Worm (Caenorhabditis elegans) whole organism, young adult: ENCODE results near the gene T28H10.1.

ENCODE experiments used
- B0019.2 ChIP-seq: fragments of 200-800 bp; sonication (Bioruptor generic); conservative IDR thresholded peaks from 2 replicates; pipeline ENCODE4 v1.3.6; 2022; ENCODE audit warnings: missing genetic modification reagents, missing genetic modification characterization, missing compliant biosample characterization
- B0261.1 ChIP-seq: sonication (generic microtip); optimal IDR thresholded peaks from 2 replicates; lab custom pipeline; 2016; ENCODE audit warnings: mild to moderate bottlenecking, missing genetic modification characterization, moderate library complexity, missing compliant biosample characterization
- B0336.3 ChIP-seq: fragments of 200-800 bp; sonication (Bioruptor generic); IDR thresholded peaks from 2 replicates; pipeline ENCODE4 v1.3.6; 2022; ENCODE audit warnings: missing genetic modification characterization, missing compliant biosample characterization
- C06A6.2 ChIP-seq: fragments of 200-800 bp; sonication (Bioruptor generic); conservative IDR thresholded peaks from 2 replicates; pipeline ENCODE4 v1.3.6; 2022; ENCODE audit warnings: missing genetic modification characterization, missing compliant biosample characterization
- F10E7.11 ChIP-seq: sonication (generic microtip); optimal IDR thresholded peaks from 2 replicates; lab custom pipeline; 2017; ENCODE audit warnings: mild to moderate bottlenecking, missing genetic modification characterization, moderate library complexity, missing compliant biosample characterization
- F33H1.4 ChIP-seq: fragments of 200-800 bp; sonication (Bioruptor generic); IDR thresholded peaks from 2 replicates; pipeline ENCODE4 v1.3.6; 2022; ENCODE audit warnings: missing genetic modification reagents, missing genetic modification characterization, missing compliant biosample characterization
- F49E8.2 ChIP-seq: sonication (generic microtip); optimal IDR thresholded peaks from 3 replicates; lab custom pipeline; 2017; ENCODE audit warnings: missing genetic modification characterization, mild to moderate bottlenecking, missing compliant biosample characterization, antibody characterized with exemption, moderate library complexity; ENCODE audit not compliant: insufficient read depth
- T26A5.8 ChIP-seq: sonication (generic microtip); optimal IDR thresholded peaks from 2 replicates; lab custom pipeline; 2016; ENCODE audit warnings: missing genetic modification characterization, missing compliant biosample characterization
- Y53F4B.3 ChIP-seq: fragments of 200-800 bp; sonication (Bioruptor generic); IDR thresholded peaks from 2 replicates; pipeline ENCODE4 v1.3.6; 2022; ENCODE audit warnings: missing genetic modification reagents, missing genetic modification characterization, missing compliant biosample characterization
- bed-2 ChIP-seq: fragments of 200-800 bp; sonication (Bioruptor generic); IDR thresholded peaks from 2 replicates; pipeline ENCODE4 v1.3.6; 2022; ENCODE audit warnings: missing genetic modification reagents, missing genetic modification characterization, missing compliant biosample characterization
- ccch-3 ChIP-seq: fragments of 200-800 bp; sonication (Bioruptor generic); optimal IDR thresholded peaks from 2 replicates; lab custom pipeline; 2018; ENCODE audit warnings: mild to moderate bottlenecking, missing genetic modification characterization, missing compliant biosample characterization
- cebp-1 ChIP-seq, 2 experiments: fragments of 200-800 bp in 1 of 2; sonication (Bioruptor generic) in 1 of 2; sonication (generic microtip) in 1 of 2; IDR thresholded peaks in 1 of 2; optimal IDR thresholded peaks in 1 of 2; 2 replicates each; pipeline versions ENCODE4 v1.3.6 to Lab custom; 2017 to 2022; ENCODE audit warnings: missing compliant biosample characterization in 2 of 2, missing genetic modification characterization in 2 of 2, mild to moderate bottlenecking in 1 of 2, missing genetic modification reagents in 1 of 2, moderate library complexity in 1 of 2
- ceh-100 ChIP-seq: fragments of 200-800 bp; sonication (Bioruptor generic); IDR thresholded peaks from 2 replicates; pipeline ENCODE4 v1.3.6; 2022; ENCODE audit warnings: missing genetic modification reagents, missing genetic modification characterization, missing compliant biosample characterization
- ceh-27 ChIP-seq: fragments of 200-800 bp; sonication (Bioruptor generic); optimal IDR thresholded peaks from 2 replicates; lab custom pipeline; 2018; ENCODE audit warnings: mild to moderate bottlenecking, missing genetic modification characterization, moderate library complexity, missing compliant biosample characterization
- ceh-58 ChIP-seq: fragments of 200-800 bp; sonication (Bioruptor generic); IDR thresholded peaks from 2 replicates; pipeline ENCODE4 v1.3.6; 2022; ENCODE audit warnings: missing genetic modification characterization, missing compliant biosample characterization
- efl-1 ChIP-seq: fragments of 150-350 bp; optimal IDR thresholded peaks from 2 replicates; lab custom pipeline; 2014; ENCODE audit warnings: missing biosample characterization, missing genetic modification reagents, missing genetic modification characterization
- egl-18 ChIP-seq: fragments of 200-800 bp; sonication (Bioruptor generic); IDR thresholded peaks from 2 replicates; pipeline ENCODE4 v1.3.6; 2022; ENCODE audit warnings: missing genetic modification reagents, missing genetic modification characterization, missing compliant biosample characterization
- egl-44 ChIP-seq: fragments of 200-800 bp; sonication (Bioruptor generic); IDR thresholded peaks from 2 replicates; pipeline ENCODE4 v1.3.6; 2022; ENCODE audit warnings: missing genetic modification reagents, missing genetic modification characterization, missing compliant biosample characterization
- egrh-3 ChIP-seq: fragments of 200-800 bp; sonication (Bioruptor generic); IDR thresholded peaks from 2 replicates; pipeline ENCODE4 v1.3.6; 2022; ENCODE audit warnings: missing genetic modification reagents, missing genetic modification characterization, missing compliant biosample characterization
- ekl-4 ChIP-seq: fragments of 200-800 bp; sonication (Bioruptor generic); IDR thresholded peaks from 2 replicates; pipeline ENCODE4 v1.3.6; 2022; ENCODE audit warnings: missing genetic modification reagents, missing genetic modification characterization, missing compliant biosample characterization
- ets-4 ChIP-seq: fragments of 200-800 bp; sonication (Bioruptor generic); optimal IDR thresholded peaks from 2 replicates; lab custom pipeline; 2018; ENCODE audit warnings: mild to moderate bottlenecking, missing genetic modification characterization, missing compliant biosample characterization
- hsf-1 ChIP-seq: fragments of 200-800 bp; sonication (Bioruptor generic); IDR thresholded peaks from 2 replicates; pipeline ENCODE4 v1.3.6; 2022; ENCODE audit warnings: missing genetic modification reagents, missing genetic modification characterization, missing compliant biosample characterization
- let-526 ChIP-seq: fragments of 200-800 bp; sonication (Bioruptor generic); IDR thresholded peaks from 2 replicates; pipeline ENCODE4 v1.3.6; 2022; ENCODE audit warnings: missing genetic modification reagents, missing genetic modification characterization, missing compliant biosample characterization
- let-607 ChIP-seq, 2 experiments: fragments of 200-800 bp in 1 of 2; sonication (Bioruptor generic) in 1 of 2; sonication (generic microtip) in 1 of 2; optimal IDR thresholded peaks; 2 replicates each; lab custom pipeline; 2016 to 2018; ENCODE audit warnings: mild to moderate bottlenecking in 2 of 2, missing compliant biosample characterization in 2 of 2, missing genetic modification characterization in 2 of 2, moderate library complexity in 2 of 2, missing genotype in 1 of 2
- lin-26 ChIP-seq: fragments of 200-800 bp; sonication (Bioruptor generic); IDR thresholded peaks from 2 replicates; pipeline ENCODE4 v1.3.6; 2022; ENCODE audit warnings: missing genetic modification reagents, missing genetic modification characterization, missing compliant biosample characterization
- lin-54 ChIP-seq: fragments of 200-800 bp; sonication (Bioruptor generic); optimal IDR thresholded peaks from 2 replicates; lab custom pipeline; 2018; ENCODE audit warnings: mild to moderate bottlenecking, missing genetic modification characterization, missing compliant biosample characterization
- lir-1 ChIP-seq: fragments of 200-800 bp; sonication (Bioruptor generic); conservative IDR thresholded peaks from 2 replicates; pipeline ENCODE4 v1.3.6; 2022; ENCODE audit warnings: missing genetic modification reagents, missing genetic modification characterization, missing compliant biosample characterization
- lsl-1 ChIP-seq: fragments of 200-800 bp; sonication (Bioruptor generic); optimal IDR thresholded peaks from 2 replicates; lab custom pipeline; 2018; ENCODE audit warnings: mild to moderate bottlenecking, missing genetic modification characterization, moderate library complexity, missing compliant biosample characterization
- lsy-27 ChIP-seq: sonication (generic microtip); optimal IDR thresholded peaks from 2 replicates; lab custom pipeline; 2017; ENCODE audit warnings: missing genetic modification characterization, mild to moderate bottlenecking, missing compliant biosample characterization, antibody characterized with exemption, missing genotype, borderline replicate concordance; ENCODE audit not compliant: insufficient read depth
- mes-4 ChIP-seq: sonication (generic microtip); optimal IDR thresholded peaks from 2 replicates; lab custom pipeline; 2016; ENCODE audit warnings: missing genotype, missing genetic modification characterization, missing compliant biosample characterization
- nfya-1 ChIP-seq: sonication (generic microtip); optimal IDR thresholded peaks from 2 replicates; lab custom pipeline; 2017; ENCODE audit warnings: antibody characterized with exemption, missing compliant biosample characterization, missing genetic modification characterization, borderline replicate concordance; ENCODE audit not compliant: insufficient read depth
- nhr-80 ChIP-seq: sonication (generic microtip); optimal IDR thresholded peaks from 2 replicates; lab custom pipeline; 2016; ENCODE audit warnings: missing genetic modification characterization, missing compliant biosample characterization
- sdz-38 ChIP-seq: sonication (generic microtip); optimal IDR thresholded peaks from 2 replicates; lab custom pipeline; 2016; ENCODE audit warnings: missing genotype, missing genetic modification characterization, missing compliant biosample characterization
- sea-2 ChIP-seq: fragments of 200-800 bp; sonication (Bioruptor generic); IDR thresholded peaks from 2 replicates; pipeline ENCODE4 v1.3.6; 2022; ENCODE audit warnings: missing genetic modification characterization, missing compliant biosample characterization
- snpc-3.4 ChIP-seq: sonication (generic microtip); optimal IDR thresholded peaks from 2 replicates; lab custom pipeline; 2017; ENCODE audit warnings: missing genetic modification characterization, mild to moderate bottlenecking, missing compliant biosample characterization, antibody characterized with exemption, moderate library complexity, missing genotype, missing genetic modification reagents
- snpc-4 ChIP-seq, 5 experiments: fragments of 150-350 bp in 1 of 5; sonication (generic microtip) in 4 of 5; optimal IDR thresholded peaks; 2 replicates each; lab custom pipeline; 2014 to 2018; ENCODE audit warnings: missing genetic modification characterization in 5 of 5, missing biosample characterization in 3 of 5, antibody characterized with exemption in 2 of 5, mild to moderate bottlenecking in 2 of 5, missing compliant biosample characterization in 2 of 5, missing genotype in 2 of 5, moderate library complexity in 2 of 5, missing genetic modification reagents in 1 of 5
- ztf-18 ChIP-seq: sonication (generic microtip); optimal IDR thresholded peaks from 2 replicates; lab custom pipeline; 2016; ENCODE audit warnings: missing genotype, mild to moderate bottlenecking, missing genetic modification characterization, missing compliant biosample characterization
- ztf-25 ChIP-seq: fragments of 200-800 bp; sonication (Bioruptor generic); IDR thresholded peaks from 2 replicates; pipeline ENCODE4 v1.3.6; 2022; ENCODE audit warnings: missing genetic modification reagents, missing genetic modification characterization, missing compliant biosample characterization
- ztf-28 ChIP-seq: fragments of 200-800 bp; sonication (Bioruptor generic); IDR thresholded peaks from 2 replicates; pipeline ENCODE4 v1.3.6; 2022; ENCODE audit warnings: missing genetic modification reagents, missing genetic modification characterization, missing compliant biosample characterization
- ztf-6 ChIP-seq: fragments of 200-800 bp; sonication (Bioruptor generic); IDR thresholded peaks from 2 replicates; pipeline ENCODE4 v1.3.6; 2022; ENCODE audit warnings: missing genetic modification reagents, missing genetic modification characterization, missing compliant biosample characterization

T28H10.1 gene

ce11 chrV:12468363-12468762 is 35.2 kb upstream of the T28H10.1 start, which contains the start of gene F28C1.3:
TSS of gene F28C1.3 (plus strand) at chrV:12468663.
- TF ChIP-seq ztf-28 (GFP tag; lab: Robert Waterston, UW), result no peak
- TF ChIP-seq Y53F4B.3 (GFP tag; lab: Robert Waterston, UW), result no peak

- TF ChIP-seq hsf-1 (GFP tag; lab: Robert Waterston, UW), result no peak
- no peak for TF ChIP-seq egl-44
- TF ChIP-seq ztf-28 (GFP tag; lab: Robert Waterston, UW), result no peak
- TF ChIP-seq bed-2 (GFP tag; lab: Robert Waterston, UW), result no peak
- no peak for TF ChIP-seq ztf-6 (GFP tag; lab: Robert Waterston, UW)
- no peak for TF ChIP-seq snpc-3.4 (tag; lab: Kevin White, UChicago)
- no peak for TF ChIP-seq F33H1.4 (GFP tag; lab: Robert Waterston, UW)
- no peak for TF ChIP-seq sea-2 (GFP tag; lab: Robert Waterston, UW)
- no peak for TF ChIP-seq ztf-25 (GFP tag; lab: Robert Waterston, UW)
- TF ChIP-seq nfya-1, result no peak
- no peak for TF ChIP-seq F10E7.11 (tag; lab: Kevin White, UChicago)
- TF ChIP-seq, all 124 proteins: peak for 0
Observed at ce11 chrV:12470324-12470723, 33.3 kb upstream of the T28H10.1 start.

- TF ChIP-seq lin-54 (GFP tag; lab: Kevin White, UChicago), result no peak
- TF ChIP-seq sdz-38 (tag; lab: Kevin White, UChicago), result no peak
- peak; percentile 72 for TF ChIP-seq nhr-80 (tag; lab: Kevin White, UChicago)
- no peak for TF ChIP-seq F49E8.2 (tag; lab: Kevin White, UChicago)
- TF ChIP-seq ceh-100 (GFP tag; lab: Robert Waterston, UW), result no peak
- TF ChIP-seq B0261.1 (tag; lab: Kevin White, UChicago), result no peak
- TF ChIP-seq cebp-1 (GFP tag; IDR thresholded peaks at IDR 0.05; lab: Robert Waterston, UW), result no peak
- TF ChIP-seq cebp-1 (tag; optimal IDR thresholded peaks at IDR 0.05; lab: Kevin White, UChicago), result peak; percentile 57
- TF ChIP-seq ceh-27 (GFP tag; lab: Kevin White, UChicago), result no peak
- TF ChIP-seq ztf-25 (GFP tag; lab: Robert Waterston, UW), result no peak
- no peak for TF ChIP-seq mes-4 (tag; lab: Kevin White, UChicago)
- TF ChIP-seq ztf-18 (tag; lab: Kevin White, UChicago), result no peak
- no peak for TF ChIP-seq let-526 (GFP tag; lab: Robert Waterston, UW)
- TF ChIP-seq lsl-1, result no peak
- TF ChIP-seq efl-1 (GFP tag; lab: Kevin White, UChicago), result no peak
- TF ChIP-seq egrh-3 (GFP tag; lab: Robert Waterston, UW), result no peak
- no peak for TF ChIP-seq B0336.3 (GFP tag; lab: Robert Waterston, UW)
- no peak for TF ChIP-seq snpc-4 (GFP tag; optimal IDR thresholded peaks at IDR 0.05; lab: Kevin White, UChicago)
- peak in 1 of 4 experiments; percentile 13 for TF ChIP-seq snpc-4 (tag; optimal IDR thresholded peaks at IDR 0.05; lab: Kevin White, UChicago)
- TF ChIP-seq B0019.2 (GFP tag; lab: Robert Waterston, UW), result no peak
- TF ChIP-seq lin-26 (GFP tag; lab: Robert Waterston, UW), result no peak
- TF ChIP-seq ccch-3, result no peak
- TF ChIP-seq lir-1 (GFP tag; lab: Robert Waterston, UW), result no peak
- TF ChIP-seq ekl-4 (GFP tag; lab: Robert Waterston, UW), result no peak
- TF ChIP-seq ceh-58 (GFP tag; lab: Robert Waterston, UW), result no peak
- no peak for TF ChIP-seq ets-4 (GFP tag; lab: Kevin White, UChicago)
- TF ChIP-seq let-607 (tag; optimal IDR thresholded peaks at IDR 0.05; lab: Kevin White, UChicago), result peak in 1 of 2 experiments; percentile 6
- no peak for TF ChIP-seq egl-18 (GFP tag; lab: Robert Waterston, UW)
- no peak for TF ChIP-seq T26A5.8 (tag; lab: Kevin White, UChicago)
- no peak for TF ChIP-seq C06A6.2 (GFP tag; lab: Robert Waterston, UW)
- TF ChIP-seq hsf-1 (GFP tag; lab: Robert Waterston, UW), result peak; percentile 25; the same call in 1 of the 2 replicates
- no peak for TF ChIP-seq lsy-27
- TF ChIP-seq, all 124 proteins: peak for 5
Observed at ce11 chrV:12475360-12475759, 28.2 kb upstream of the T28H10.1 start.
